Worm (Caenorhabditis elegans): ENCODE results near the gene C25D7.9.

DNA sequence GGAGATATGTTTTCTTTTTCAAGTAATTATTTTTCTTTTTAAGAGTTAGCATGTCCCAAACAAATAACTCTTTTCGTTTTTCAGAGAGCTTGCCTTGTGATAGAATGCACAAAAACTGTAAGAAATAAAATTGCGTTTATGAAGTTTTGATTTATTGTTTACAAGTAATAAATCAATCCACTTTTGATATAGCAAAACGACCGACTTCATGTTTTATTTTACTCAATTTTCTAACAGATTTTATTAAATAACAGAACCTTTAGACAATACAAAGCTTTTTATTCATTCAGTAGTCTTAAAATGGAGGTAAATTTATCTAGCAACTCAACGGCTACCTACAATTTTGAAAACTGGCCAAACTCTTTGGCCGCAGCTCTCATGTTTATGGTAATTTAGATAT is 29.8 kb downstream of the C25D7.9 start, which contains the start of gene srx-78:
- TF ChIP-seq tab-1 (GFP tag; IDR thresholded peaks at IDR 0.05) (no peak), ref-1 (GFP tag; conservative IDR thresholded peaks at IDR 0.05) (no peak), flt-1 (GFP tag; IDR thresholded peaks at IDR 0.05) (no peak), klf-2 (GFP tag; conservative IDR thresholded peaks at IDR 0.05) (no peak), ztf-29 (GFP tag; IDR thresholded peaks at IDR 0.05) (no peak), ztf-23 (GFP tag; IDR thresholded peaks at IDR 0.05) (no peak), med-1 (GFP tag; optimal IDR thresholded peaks at IDR 0.05; ENCODE audit: insufficient read depth) (no peak), cog-1 (tag; optimal IDR thresholded peaks at IDR 0.05) (no peak), T22C8.4 (GFP tag; IDR thresholded peaks at IDR 0.05) (no peak)

All from whole organism, midembryonic.